Worm (Caenorhabditis elegans) whole organism, L4 larva: ENCODE results near the gene C06C3.12.

Experiments used
- F49E8.2 ChIP-seq: sonication (generic microtip); optimal IDR thresholded peaks from 2 replicates; lab custom pipeline; 2016; ENCODE audit warnings: missing compliant biosample characterization, mild to moderate bottlenecking, missing genetic modification characterization, borderline replicate concordance
- ZK546.5 ChIP-seq, 2 experiments: sonication (generic microtip); optimal IDR thresholded peaks; 2 replicates each; lab custom pipeline; 2017; ENCODE audit warnings: missing biosample characterization in 2 of 2, missing genetic modification characterization in 2 of 2
- aly-2 ChIP-seq: sonication (generic microtip); optimal IDR thresholded peaks from 2 replicates; lab custom pipeline; 2018; ENCODE audit warnings: missing biosample characterization, missing genetic modification characterization
- ces-1 ChIP-seq: fragments of 150-350 bp; sonication (generic microtip); optimal IDR thresholded peaks from 4 replicates; lab custom pipeline; 2014; ENCODE audit warnings: missing biosample characterization, missing genetic modification reagents, missing genetic modification characterization
- daf-19 ChIP-seq: fragments of 200-800 bp; sonication (Bioruptor generic); conservative IDR thresholded peaks from 2 replicates; pipeline ENCODE4 v1.3.6; 2022; ENCODE audit warnings: missing genetic modification characterization, missing compliant biosample characterization
- dpl-1 ChIP-seq: fragments of 150-350 bp; optimal IDR thresholded peaks from 2 replicates; lab custom pipeline; 2014; ENCODE audit warnings: missing biosample characterization, missing genetic modification reagents, missing genetic modification characterization
- lin-38 ChIP-seq: fragments of 200-800 bp; sonication (Bioruptor generic); IDR thresholded peaks from 2 replicates; pipeline ENCODE4 v1.3.6; 2022; ENCODE audit warnings: missing genetic modification reagents, missing genetic modification characterization, missing compliant biosample characterization
- lsy-2 ChIP-seq, 2 experiments: fragments of 150-350 bp in 1 of 2; sonication (generic microtip) in 1 of 2; optimal IDR thresholded peaks; 2 replicates each; lab custom pipeline; 2014 to 2017; ENCODE audit warnings: missing biosample characterization in 2 of 2, missing genetic modification characterization in 2 of 2
- mdl-1 ChIP-seq, 2 experiments: fragments of 150-350 bp in 1 of 2; sonication (generic microtip) in 1 of 2; optimal IDR thresholded peaks; 2 replicates each; lab custom pipeline; 2014 to 2017; ENCODE audit warnings: missing biosample characterization in 2 of 2, missing genetic modification characterization in 2 of 2
- nhr-10 ChIP-seq: fragments of 150-350 bp; optimal IDR thresholded peaks from 2 replicates; lab custom pipeline; 2014; ENCODE audit warnings: missing biosample characterization, missing genetic modification characterization
- nhr-237 ChIP-seq: sonication (generic microtip); optimal IDR thresholded peaks from 2 replicates; lab custom pipeline; 2017; ENCODE audit warnings: missing biosample characterization, missing genetic modification characterization
- nhr-77 ChIP-seq: fragments of 150-350 bp; optimal IDR thresholded peaks from 2 replicates; lab custom pipeline; 2014; ENCODE audit warnings: missing biosample characterization, missing genetic modification characterization

DNA sequence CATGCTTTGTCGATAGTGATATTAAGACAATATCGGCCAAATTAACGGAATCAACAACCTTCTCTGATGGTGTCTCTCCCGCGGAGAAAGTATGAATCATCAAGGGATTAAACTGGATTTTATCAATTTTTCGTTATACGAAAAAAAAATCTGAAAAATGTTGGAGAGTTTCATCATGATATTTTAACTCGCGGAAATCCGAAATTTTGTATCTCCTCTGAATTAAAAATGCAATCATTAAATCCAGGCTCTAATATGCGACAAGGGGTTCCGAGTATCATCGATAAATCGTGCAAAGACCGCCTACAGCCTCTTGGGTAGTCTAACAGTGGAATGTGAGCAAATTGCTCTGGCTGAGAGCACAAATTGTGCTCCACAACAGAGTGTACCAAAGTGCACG, 2.3 kb downstream of the C06C3.12 start, which contains the start of gene C06C3.10:
- no peak for TF ChIP-seq ZK546.5 (tag; optimal IDR thresholded peaks at IDR 0.05; lab: Kevin White, UChicago)
- TF ChIP-seq nhr-10: no peak
- no peak for TF ChIP-seq aly-2 (tag; lab: Kevin White, UChicago)
- TF ChIP-seq nhr-237 (tag; lab: Kevin White, UChicago): no peak
- no peak for TF ChIP-seq nhr-77 (tag; lab: Kevin White, UChicago)
- TF ChIP-seq ces-1 (GFP tag; lab: Kevin White, UChicago): no peak
- TF ChIP-seq lsy-2 (tag; optimal IDR thresholded peaks at IDR 0.05; lab: Kevin White, UChicago): no peak
- TF ChIP-seq F49E8.2 (tag; lab: Kevin White, UChicago): no peak
- TF ChIP-seq daf-19 (GFP tag; lab: Robert Waterston, UW): no peak
- no peak for TF ChIP-seq mdl-1 (tag; optimal IDR thresholded peaks at IDR 0.05; lab: Kevin White, UChicago)
- no peak for TF ChIP-seq lin-38 (GFP tag; lab: Robert Waterston, UW)
- no peak for TF ChIP-seq dpl-1 (GFP tag; lab: Kevin White, UChicago)
